Fruit fly (Drosophila melanogaster) whole organism, embryonic: ENCODE data around the gene SMC6.

Experiments used
- Asciz ChIP-seq: fragments of 200-800 bp; sonication (Bioruptor generic); optimal IDR thresholded peaks from 2 replicates; lab custom pipeline; 2017; ENCODE audit warnings: missing biosample characterization, mild to moderate bottlenecking, missing genetic modification characterization, missing genetic modification reagents
- CG14441 ChIP-seq: fragments of 200-800 bp; sonication (Bioruptor generic); IDR thresholded peaks from 2 replicates; pipeline ENCODE4 v1.3.6; 2022; ENCODE audit warnings: missing biosample characterization, missing genetic modification characterization
- CG3281 ChIP-seq: fragments of 200-800 bp; sonication (Bioruptor generic); optimal IDR thresholded peaks from 3 replicates; lab custom pipeline; 2017; ENCODE audit warnings: missing biosample characterization, mild to moderate bottlenecking, missing genetic modification characterization
- CG8388 ChIP-seq: fragments of 200-800 bp; sonication (Bioruptor generic); optimal IDR thresholded peaks from 2 replicates; lab custom pipeline; 2019; ENCODE audit warnings: missing biosample characterization, mild to moderate bottlenecking, missing genetic modification characterization, moderate library complexity
- Vsx1 ChIP-seq: fragments of 200-800 bp; sonication (Bioruptor generic); optimal IDR thresholded peaks from 2 replicates; lab custom pipeline; 2017; ENCODE audit warnings: missing biosample characterization, mild to moderate bottlenecking, missing genetic modification characterization, missing genetic modification reagents
- dati ChIP-seq: fragments of 200-800 bp; sonication (Bioruptor generic); IDR thresholded peaks from 2 replicates; pipeline ENCODE4 v1.3.6; 2022; ENCODE audit warnings: missing biosample characterization, missing genetic modification characterization
- en ChIP-seq: fragments of 200-800 bp; sonication (Bioruptor generic); optimal IDR thresholded peaks from 2 replicates; lab custom pipeline; 2016; ENCODE audit warnings: missing biosample characterization, missing genetic modification characterization
- insv ChIP-seq, 2 experiments: fragments of 200-800 bp; sonication (Bioruptor generic); optimal IDR thresholded peaks; 3 replicates each; lab custom pipeline; 2016 to 2018; ENCODE audit warnings: missing biosample characterization in 2 of 2, missing genetic modification characterization in 2 of 2
- jumu ChIP-seq: fragments of 200-800 bp; sonication (Bioruptor generic); optimal IDR thresholded peaks from 3 replicates; lab custom pipeline; 2016; ENCODE audit warnings: missing biosample characterization, missing genetic modification characterization
- row ChIP-seq: fragments of 200-800 bp; sonication (Bioruptor generic); IDR thresholded peaks from 3 replicates; pipeline ENCODE4 v1.3.6; 2022; ENCODE audit warnings: missing biosample characterization, missing genetic modification characterization

DNA sequence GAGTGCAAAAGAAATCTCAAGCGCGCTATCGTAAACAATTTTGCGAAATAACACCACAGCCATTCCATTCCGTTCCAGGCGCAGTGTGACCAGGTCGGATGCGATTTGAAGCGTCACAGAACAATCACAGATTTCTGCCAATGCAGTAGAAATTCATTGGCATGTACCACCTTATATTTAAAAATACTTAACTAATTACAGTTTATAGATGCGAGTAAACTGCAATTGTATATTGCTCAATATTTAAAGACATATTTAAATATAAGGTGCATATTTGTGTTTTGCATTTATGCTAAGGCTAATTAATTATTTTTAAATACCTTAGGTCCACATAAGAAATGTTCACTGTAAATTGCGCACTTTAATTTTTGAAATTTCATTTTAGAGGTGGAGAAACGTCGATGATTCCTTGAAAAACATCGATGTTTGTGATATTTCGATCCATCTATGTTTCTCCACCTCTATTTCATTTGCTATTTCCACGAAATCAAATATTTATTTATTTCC, at the start of gene SMC6, which contains the start of gene CG6204:
- TF ChIP-seq dati (GFP tag; lab: Robert Waterston, UW), result peak; percentile 78
- peak; percentile 89 for TF ChIP-seq Vsx1 (GFP tag; lab: Kevin White, UChicago)
- peak; percentile 92 for TF ChIP-seq CG8388
- peak; percentile 85 for TF ChIP-seq Asciz
- TF ChIP-seq CG14441 (GFP tag; lab: Robert Waterston, UW), result peak; percentile 95
- TF ChIP-seq jumu, result peak; percentile 82
- TF ChIP-seq en (GFP tag; lab: Kevin White, UChicago), result peak; percentile 46
- peak in 1 of 2 experiments; percentile 54 for TF ChIP-seq insv (GFP tag; optimal IDR thresholded peaks at IDR 0.05; lab: Kevin White, UChicago)
- peak; percentile 99 for TF ChIP-seq row (GFP tag; lab: Robert Waterston, UW)
- TF ChIP-seq CG3281, result peak; percentile 95
